Worm (Caenorhabditis elegans): ENCODE measurements around the gene fbxa-45.

fbxa-45 gene

DNA sequence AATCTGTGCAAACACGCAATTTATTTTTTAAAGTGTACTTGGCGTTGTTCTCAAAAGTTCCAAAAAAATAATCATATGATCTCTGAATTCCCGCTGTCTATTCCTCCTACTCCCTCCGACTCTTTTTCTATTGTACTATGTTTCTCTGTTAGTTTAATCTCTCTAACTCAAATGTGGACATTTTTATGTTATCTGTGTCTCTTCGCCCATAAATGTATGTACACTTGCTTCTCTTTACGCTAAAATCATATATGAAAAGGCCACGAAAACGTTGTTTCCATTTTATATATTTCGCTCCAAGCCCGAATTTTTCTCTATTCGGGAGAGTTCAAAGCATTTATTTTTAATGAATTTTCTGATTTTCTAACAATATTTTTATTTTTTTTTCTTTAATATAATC, 11.6 kb upstream of the fbxa-45 start:
- TF ChIP-seq ztf-23 (GFP tag; IDR thresholded peaks at IDR 0.05) = no peak
- TF ChIP-seq cog-1 (tag; optimal IDR thresholded peaks at IDR 0.05) = no peak
- no peak for TF ChIP-seq med-1 (GFP tag; optimal IDR thresholded peaks at IDR 0.05; ENCODE audit: insufficient read depth)
- no peak for TF ChIP-seq klf-2 (GFP tag; conservative IDR thresholded peaks at IDR 0.05)
- no peak for TF ChIP-seq flt-1 (GFP tag; IDR thresholded peaks at IDR 0.05)
- no peak for TF ChIP-seq T22C8.4 (GFP tag; IDR thresholded peaks at IDR 0.05)

DNA sequence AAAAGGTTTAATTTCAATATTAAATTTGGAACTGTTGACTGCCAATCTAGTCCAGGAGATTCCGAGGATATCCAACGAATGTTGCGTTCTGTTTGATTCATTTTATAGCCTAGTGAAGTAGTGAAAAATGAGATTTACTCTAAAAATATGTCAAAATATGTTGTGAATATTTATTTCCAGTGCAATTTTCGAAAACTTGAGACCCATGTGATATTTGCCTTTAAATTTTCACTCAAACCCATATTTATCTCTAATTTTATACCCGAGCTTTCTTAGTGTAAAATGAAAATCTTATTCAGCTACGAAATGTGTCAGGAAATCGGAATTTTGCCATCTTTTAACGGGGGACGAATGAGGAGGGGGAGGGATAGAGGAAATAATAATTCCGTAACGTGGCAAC, 10.6 kb upstream of the fbxa-45 start, which contains the start of gene F09C6.16:
TSS of gene F09C6.16 (minus strand) at position 101 of the 400 bp plus-strand sequence.
- TF ChIP-seq tab-1 (GFP tag; IDR thresholded peaks at IDR 0.05) (no peak), flt-1 (GFP tag; IDR thresholded peaks at IDR 0.05) (no peak), klf-2 (GFP tag; conservative IDR thresholded peaks at IDR 0.05) (no peak)

- TF ChIP-seq klf-2 (GFP tag; conservative IDR thresholded peaks at IDR 0.05) (no peak), ztf-29 (GFP tag; IDR thresholded peaks at IDR 0.05) (no peak), ztf-23 (GFP tag; IDR thresholded peaks at IDR 0.05) (no peak), med-1 (GFP tag; optimal IDR thresholded peaks at IDR 0.05; ENCODE audit: insufficient read depth) (no peak), ref-1 (GFP tag; conservative IDR thresholded peaks at IDR 0.05) (no peak), T22C8.4 (GFP tag; IDR thresholded peaks at IDR 0.05) (no peak), tab-1 (GFP tag; IDR thresholded peaks at IDR 0.05) (no peak), flt-1 (GFP tag; IDR thresholded peaks at IDR 0.05) (no peak), cog-1 (tag; optimal IDR thresholded peaks at IDR 0.05) (no peak)
Observed at ce11 chrV:16904612-16905011, 5.4 kb upstream of the fbxa-45 start, which contains the start of gene nhr-262. TSS of gene nhr-262 (plus strand) at chrV:16904912.

ce11 chrV:16902726-16903125, 3.5 kb upstream of the fbxa-45 start, which contains the start of gene srd-68:
TSS of gene srd-68 (minus strand) at chrV:16902826.
- no peak for TF ChIP-seq ztf-23 (GFP tag; IDR thresholded peaks at IDR 0.05)

DNA sequence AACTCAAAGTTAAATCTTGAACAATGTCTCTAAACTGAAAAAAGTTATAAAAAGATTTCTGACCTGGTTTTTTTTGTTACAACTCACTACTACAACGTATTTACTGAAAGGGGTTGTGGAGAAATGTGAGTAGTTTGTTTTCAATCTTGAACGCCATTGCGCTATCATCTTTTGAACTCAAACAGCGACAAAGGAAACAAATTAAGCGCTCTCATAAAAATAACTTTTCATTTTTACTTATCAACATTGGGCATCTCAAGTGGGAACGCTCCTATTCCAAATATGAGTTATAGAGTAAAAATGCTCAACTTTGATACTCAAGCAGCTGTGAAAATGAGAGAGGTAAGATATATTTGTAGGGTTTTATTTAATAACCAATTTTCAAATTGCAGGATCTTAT, 5.8 kb downstream of the fbxa-45 start, which contains the start of gene F09C6.15:
TSS of gene F09C6.15 (plus strand) at position 301 of the 400 bp plus-strand sequence.
- TF ChIP-seq med-1 (GFP tag; optimal IDR thresholded peaks at IDR 0.05; ENCODE audit: insufficient read depth) = no peak
- no peak for TF ChIP-seq klf-2 (GFP tag; conservative IDR thresholded peaks at IDR 0.05)
- TF ChIP-seq ztf-29 (GFP tag; IDR thresholded peaks at IDR 0.05) = no peak
- TF ChIP-seq flt-1 (GFP tag; IDR thresholded peaks at IDR 0.05) = no peak
- no peak for TF ChIP-seq tab-1 (GFP tag; IDR thresholded peaks at IDR 0.05)
- TF ChIP-seq ztf-23 (GFP tag; IDR thresholded peaks at IDR 0.05) = no peak
- TF ChIP-seq cog-1 (tag; optimal IDR thresholded peaks at IDR 0.05) = no peak
- TF ChIP-seq ref-1 (GFP tag; conservative IDR thresholded peaks at IDR 0.05) = no peak
- no peak for TF ChIP-seq T22C8.4 (GFP tag; IDR thresholded peaks at IDR 0.05)

DNA sequence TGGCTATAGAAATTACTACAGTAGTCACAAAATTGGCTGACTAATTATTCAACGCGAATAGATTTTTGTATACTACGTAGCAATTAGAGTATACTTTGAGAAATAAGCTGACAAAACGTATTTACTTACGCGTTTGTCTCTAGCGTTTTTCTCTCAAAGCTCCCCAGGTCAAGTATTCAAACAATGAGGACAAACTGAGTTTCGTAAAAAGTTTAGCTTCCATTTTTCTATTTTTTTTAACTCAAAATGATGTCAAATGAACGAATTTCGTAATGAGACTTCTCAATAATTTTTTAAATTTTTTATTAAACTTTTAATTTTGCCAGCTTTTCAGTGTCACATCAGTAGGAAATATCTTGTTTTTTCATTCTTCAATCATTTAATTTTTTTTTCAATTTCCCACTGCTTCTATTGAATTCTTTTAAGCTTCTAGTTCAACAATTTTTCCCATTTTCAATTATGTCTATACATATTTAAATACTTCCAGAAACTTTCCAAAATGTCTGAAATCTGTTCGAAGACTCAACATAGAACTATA, 10.4 kb downstream of the fbxa-45 start, which contains the start of the genes ifas-2 and fbxa-44:
TSS of gene ifas-2 (minus strand) at position 101 of the 538 bp plus-strand sequence.
TSS of gene fbxa-44 (plus strand) at position 488 of the 538 bp plus-strand sequence.
- no peak for TF ChIP-seq tab-1 (GFP tag; IDR thresholded peaks at IDR 0.05)
- no peak for TF ChIP-seq cog-1 (tag; optimal IDR thresholded peaks at IDR 0.05)
- TF ChIP-seq ref-1 (GFP tag; conservative IDR thresholded peaks at IDR 0.05) = no peak
- no peak for TF ChIP-seq ztf-29 (GFP tag; IDR thresholded peaks at IDR 0.05)

DNA sequence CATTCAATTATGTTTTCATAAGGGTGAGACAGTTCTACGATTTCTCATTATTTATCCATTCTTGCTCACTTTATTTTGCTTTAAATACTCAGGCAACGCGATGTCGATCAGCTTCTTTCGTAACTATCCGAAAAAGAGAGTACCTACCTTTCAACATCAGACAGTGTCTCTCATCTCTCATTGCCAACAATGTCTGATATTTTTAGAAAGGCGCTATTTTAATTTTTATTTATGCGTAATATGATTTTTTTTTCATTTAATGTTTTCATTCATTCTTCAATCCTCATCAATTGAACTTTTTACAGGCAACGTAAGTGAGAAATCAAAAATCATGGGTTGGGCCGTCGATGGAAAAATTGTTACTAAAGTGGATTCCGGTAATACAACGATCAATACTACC, 14.5 kb downstream of the fbxa-45 start, which contains the start of gene F09C6.13:
TSS of gene F09C6.13 (plus strand) at position 301 of the 400 bp plus-strand sequence.
- no peak for TF ChIP-seq klf-2 (GFP tag; conservative IDR thresholded peaks at IDR 0.05)

- no peak for TF ChIP-seq flt-1 (GFP tag; IDR thresholded peaks at IDR 0.05)
- no peak for TF ChIP-seq cog-1 (tag; optimal IDR thresholded peaks at IDR 0.05)
- no peak for TF ChIP-seq ztf-29 (GFP tag; IDR thresholded peaks at IDR 0.05)
- TF ChIP-seq T22C8.4 (GFP tag; IDR thresholded peaks at IDR 0.05) = no peak
- TF ChIP-seq med-1 (GFP tag; optimal IDR thresholded peaks at IDR 0.05; ENCODE audit: insufficient read depth) = no peak
- no peak for TF ChIP-seq ztf-23 (GFP tag; IDR thresholded peaks at IDR 0.05)
- TF ChIP-seq klf-2 (GFP tag; conservative IDR thresholded peaks at IDR 0.05) = no peak
- TF ChIP-seq tab-1 (GFP tag; IDR thresholded peaks at IDR 0.05) = no peak
Observed at ce11 chrV:16882260-16882918, 16.9 kb downstream of the fbxa-45 start, which contains the start of the genes F09C6.11 and F09C6.12. TSS of gene F09C6.11 (minus strand) at chrV:16882310. TSS of gene F09C6.12 (plus strand) at chrV:16882868.

DNA sequence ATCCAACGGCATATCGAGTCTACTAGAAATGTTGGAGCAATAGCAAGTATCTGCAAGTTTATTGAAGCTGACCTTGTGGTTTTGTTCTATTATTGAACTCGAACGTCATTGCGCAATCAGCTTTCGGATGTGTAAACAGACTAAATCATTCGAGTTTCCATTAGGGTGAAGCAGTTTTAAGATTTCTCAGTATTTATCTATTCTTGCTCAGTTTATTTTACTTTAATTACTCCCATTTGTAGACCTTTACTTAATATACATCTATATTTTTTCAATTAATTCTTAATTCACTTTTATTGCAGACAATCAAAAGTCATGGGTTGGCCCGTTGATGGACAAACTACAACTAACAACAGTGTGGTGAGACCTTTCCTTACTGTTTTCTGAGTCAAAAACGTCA, 18.6 kb downstream of the fbxa-45 start, which contains the start of gene F09C6.14:
TSS of gene F09C6.14 (plus strand) at position 301 of the 400 bp plus-strand sequence.
- TF ChIP-seq ztf-29 (GFP tag; IDR thresholded peaks at IDR 0.05) = no peak
- TF ChIP-seq flt-1 (GFP tag; IDR thresholded peaks at IDR 0.05) = no peak
- TF ChIP-seq tab-1 (GFP tag; IDR thresholded peaks at IDR 0.05) = no peak
- TF ChIP-seq T22C8.4 (GFP tag; IDR thresholded peaks at IDR 0.05) = no peak
- no peak for TF ChIP-seq ref-1 (GFP tag; conservative IDR thresholded peaks at IDR 0.05)
- no peak for TF ChIP-seq cog-1 (tag; optimal IDR thresholded peaks at IDR 0.05)
- TF ChIP-seq ztf-23 (GFP tag; IDR thresholded peaks at IDR 0.05) = no peak

- no peak for TF ChIP-seq klf-2 (GFP tag; conservative IDR thresholded peaks at IDR 0.05)
- TF ChIP-seq T22C8.4 (GFP tag; IDR thresholded peaks at IDR 0.05) = no peak
- no peak for TF ChIP-seq flt-1 (GFP tag; IDR thresholded peaks at IDR 0.05)
- no peak for TF ChIP-seq cog-1 (tag; optimal IDR thresholded peaks at IDR 0.05)
- TF ChIP-seq ztf-29 (GFP tag; IDR thresholded peaks at IDR 0.05) = no peak
- TF ChIP-seq med-1 (GFP tag; optimal IDR thresholded peaks at IDR 0.05; ENCODE audit: insufficient read depth) = no peak
- no peak for TF ChIP-seq tab-1 (GFP tag; IDR thresholded peaks at IDR 0.05)
- no peak for TF ChIP-seq ztf-23 (GFP tag; IDR thresholded peaks at IDR 0.05)
- TF ChIP-seq ref-1 (GFP tag; conservative IDR thresholded peaks at IDR 0.05) = no peak
Observed at ce11 chrV:16880054-16880453, 19.2 kb downstream of the fbxa-45 start, which contains the start of gene F09C6.3. TSS of gene F09C6.3 (minus strand) at chrV:16880154.

Measured in whole organism, midembryonic.